Fruit fly (Drosophila melanogaster): ENCODE results near the gene CG12099.

The CG12099 gene

dm6 chr3L:1587140-1587849 is 29.0 kb upstream of the CG12099 start (continued):
- TF ChIP-seq CG12155 (GFP tag; optimal IDR thresholded peaks at IDR 0.05) (peak; percentile 77), insv (GFP tag; optimal IDR thresholded peaks at IDR 0.05) (no peak), zen2 (GFP tag; IDR thresholded peaks at IDR 0.05; ENCODE audit: partially characterized antibody) (no peak), gt (GFP tag; IDR thresholded peaks at IDR 0.05) (peak; percentile 52; the same call in 1 of the 2 replicates), al (GFP tag; IDR thresholded peaks at IDR 0.05) (peak; percentile 81), onecut (GFP tag; IDR thresholded peaks at IDR 0.05) (peak; percentile 85), dimm (GFP tag; IDR thresholded peaks at IDR 0.05) (0 out of 2 replicates have a peak, but pooled peaks have one; percentile 37), nerfin-1 (tag; optimal IDR thresholded peaks at IDR 0.05) (peak; percentile 58), Bteb2 (GFP tag; optimal IDR thresholded peaks at IDR 0.05) (peak; percentile 64), Dip3 (GFP tag; optimal IDR thresholded peaks at IDR 0.05) (peak; percentile 76), CG7839 (tag; optimal IDR thresholded peaks at IDR 0.05) (peak; percentile 93), Scr (GFP tag; IDR thresholded peaks at IDR 0.05; ENCODE audit: partially characterized antibody) (no peak), zfh1 (GFP tag; IDR thresholded peaks at IDR 0.05) (peak; percentile 86), CG9876 (GFP tag; optimal IDR thresholded peaks at IDR 0.05) (peak; percentile 71), CG17385 (GFP tag; optimal IDR thresholded peaks at IDR 0.05) (peak; percentile 75), CG12104 (GFP tag; optimal IDR thresholded peaks at IDR 0.05) (peak; percentile 68), CG2129 (GFP tag; IDR thresholded peaks at IDR 0.05; ENCODE audit: partially characterized antibody) (no peak), CG8924 (tag; optimal IDR thresholded peaks at IDR 0.05) (peak; percentile 62), bowl (GFP tag; IDR thresholded peaks at IDR 0.05) (peak; percentile 79), danr (GFP tag; IDR thresholded peaks at IDR 0.05) (0 out of 2 replicates have a peak, but pooled peaks have one; percentile 41), gfzf (GFP tag; optimal IDR thresholded peaks at IDR 0.05) (no peak), oc (tag; optimal IDR thresholded peaks at IDR 0.05) (peak; percentile 28), ind (GFP tag; optimal IDR thresholded peaks at IDR 0.05) (peak; percentile 92), Fer2 (tag; optimal IDR thresholded peaks at IDR 0.05) (peak; percentile 61), CG8281 (tag; optimal IDR thresholded peaks at IDR 0.05) (peak; percentile 59), CG17328 (GFP tag; IDR thresholded peaks at IDR 0.05) (peak; percentile 74), stc (GFP tag; IDR thresholded peaks at IDR 0.05) (peak; percentile 80), knrl (GFP tag; IDR thresholded peaks at IDR 0.05; ENCODE audit: partially characterized antibody) (no peak), CG14014 (GFP tag; IDR thresholded peaks at IDR 0.05) (peak; percentile 94), CG11093 (GFP tag; IDR thresholded peaks at IDR 0.05) (peak; percentile 69), ci (GFP tag; IDR thresholded peaks at IDR 0.05) (peak; percentile 83), fd102C (GFP tag; optimal IDR thresholded peaks at IDR 0.05) (no peak), Awh (GFP tag; IDR thresholded peaks at IDR 0.05) (peak; percentile 84), vvl (GFP tag; IDR thresholded peaks at IDR 0.05) (peak; percentile 79), sd (tag; optimal IDR thresholded peaks at IDR 0.05) (no peak), ato (GFP tag; IDR thresholded peaks at IDR 0.05; ENCODE audit: partially characterized antibody) (no peak), CG8359 (GFP tag; optimal IDR thresholded peaks at IDR 0.05; ENCODE audit: borderline replicate concordance) (peak; percentile 46), CG34224 (GFP tag; IDR thresholded peaks at IDR 0.05; ENCODE audit: partially characterized antibody) (no peak), run (tag; optimal IDR thresholded peaks at IDR 0.05) (no peak), seq (GFP tag; IDR thresholded peaks at IDR 0.05) (peak; percentile 86), CG9817 (tag; optimal IDR thresholded peaks at IDR 0.05) (peak; percentile 90), Lhr (GFP tag; optimal IDR thresholded peaks at IDR 0.05) (no peak), CG3407 (GFP tag; optimal IDR thresholded peaks at IDR 0.05) (peak; percentile 24), CG10431 (GFP tag; optimal IDR thresholded peaks at IDR 0.05) (no peak), CG8089 (GFP tag; optimal IDR thresholded peaks at IDR 0.05) (peak; percentile 38), CG17802 (tag; optimal IDR thresholded peaks at IDR 0.05) (peak; percentile 56), CG42726 (GFP tag; IDR thresholded peaks at IDR 0.05; ENCODE audit: partially characterized antibody) (no peak), sisA (GFP tag; IDR thresholded peaks at IDR 0.05) (peak; percentile 93), Sox102F (GFP tag; optimal IDR thresholded peaks at IDR 0.05) (peak; percentile 77)
